Fruit fly (Drosophila melanogaster) whole organism, embryonic: ENCODE data around the gene Sse.

Source experiments
- ATbp ChIP-seq: fragments of 200-800 bp; sonication (Bioruptor generic); optimal IDR thresholded peaks from 2 replicates; lab custom pipeline; 2017; ENCODE audit warnings: missing biosample characterization, mild to moderate bottlenecking, missing genetic modification characterization, missing genetic modification reagents
- Atf6 ChIP-seq: fragments of 200-800 bp; sonication (Bioruptor generic); IDR thresholded peaks from 2 replicates; pipeline ENCODE4 v1.3.6; 2022; ENCODE audit warnings: missing biosample characterization, missing genetic modification characterization
- C15 ChIP-seq: fragments of 200-800 bp; sonication (Bioruptor generic); IDR thresholded peaks from 3 replicates; pipeline ENCODE4 v1.3.6; 2022; ENCODE audit warnings: missing biosample characterization, missing genetic modification characterization
- CG10366 ChIP-seq: fragments of 200-800 bp; sonication (Bioruptor generic); IDR thresholded peaks from 2 replicates; pipeline ENCODE4 v1.3.6; 2022; ENCODE audit warnings: missing biosample characterization, missing genetic modification characterization
- CG13624 ChIP-seq: fragments of 200-800 bp; sonication (Bioruptor generic); optimal IDR thresholded peaks from 2 replicates; lab custom pipeline; 2016; ENCODE audit warnings: missing biosample characterization, missing genetic modification characterization
- CG13894 ChIP-seq: fragments of 200-800 bp; sonication (Bioruptor generic); optimal IDR thresholded peaks from 3 replicates; lab custom pipeline; 2018; ENCODE audit warnings: missing biosample characterization, mild to moderate bottlenecking, missing genetic modification characterization, moderate library complexity
- CG14441 ChIP-seq: fragments of 200-800 bp; sonication (Bioruptor generic); IDR thresholded peaks from 2 replicates; pipeline ENCODE4 v1.3.6; 2022; ENCODE audit warnings: missing biosample characterization, missing genetic modification characterization
- CG15601 ChIP-seq: fragments of 200-800 bp; sonication (Bioruptor generic); optimal IDR thresholded peaks from 3 replicates; lab custom pipeline; 2019; ENCODE audit warnings: missing biosample characterization, mild to moderate bottlenecking, missing genetic modification characterization, moderate library complexity
- CG18262 ChIP-seq: fragments of 200-800 bp; optimal IDR thresholded peaks from 3 replicates; lab custom pipeline; 2019; ENCODE audit warnings: missing biosample characterization, mild to moderate bottlenecking, missing genetic modification characterization, moderate library complexity
- CG31365 ChIP-seq: fragments of 200-800 bp; sonication (Bioruptor generic); optimal IDR thresholded peaks from 2 replicates; lab custom pipeline; 2018; ENCODE audit warnings: missing biosample characterization, mild to moderate bottlenecking, missing genetic modification characterization
- CG31388 ChIP-seq: fragments of 200-800 bp; sonication (Bioruptor generic); optimal IDR thresholded peaks from 2 replicates; lab custom pipeline; 2016; ENCODE audit warnings: missing biosample characterization, missing genetic modification characterization
- CG34224 ChIP-seq: fragments of 200-800 bp; sonication (Bioruptor generic); IDR thresholded peaks from 3 replicates; pipeline ENCODE4 v1.3.6; 2022; ENCODE audit warnings: missing biosample characterization, missing genetic modification characterization; ENCODE audit not compliant: partially characterized antibody
- CG3726 ChIP-seq: fragments of 200-800 bp; sonication (Bioruptor generic); IDR thresholded peaks from 3 replicates; pipeline ENCODE4, ENCODE4 v1.3.6; 2022; ENCODE audit warnings: missing biosample characterization, missing genetic modification characterization
- CG43689 ChIP-seq: fragments of 200-800 bp; sonication (Bioruptor generic); IDR thresholded peaks from 2 replicates; pipeline ENCODE4 v1.3.6; 2022; ENCODE audit warnings: missing biosample characterization, missing genetic modification characterization
- CG7271 ChIP-seq: fragments of 200-800 bp; sonication (Bioruptor generic); optimal IDR thresholded peaks from 2 replicates; lab custom pipeline; 2018; ENCODE audit warnings: missing biosample characterization, mild to moderate bottlenecking, missing genetic modification characterization, moderate library complexity
- CG8359 ChIP-seq: fragments of 200-800 bp; sonication (Bioruptor generic); optimal IDR thresholded peaks from 2 replicates; lab custom pipeline; 2017; ENCODE audit warnings: missing biosample characterization, mild to moderate bottlenecking, missing genetic modification characterization, borderline replicate concordance
- CG9437 ChIP-seq: fragments of 200-800 bp; sonication (Bioruptor generic); optimal IDR thresholded peaks from 2 replicates; lab custom pipeline; 2018; ENCODE audit warnings: missing biosample characterization, mild to moderate bottlenecking, missing genetic modification characterization
- CG9609 ChIP-seq: fragments of 200-800 bp; sonication (Bioruptor generic); optimal IDR thresholded peaks from 3 replicates; lab custom pipeline; 2016; ENCODE audit warnings: missing biosample characterization, missing genetic modification characterization
- CG9817 ChIP-seq: fragments of 200-800 bp; sonication (Bioruptor generic); optimal IDR thresholded peaks from 2 replicates; lab custom pipeline; 2018; ENCODE audit warnings: missing biosample characterization, mild to moderate bottlenecking, missing genetic modification characterization, moderate library complexity
- Deaf1 ChIP-seq: fragments of 200-800 bp; optimal IDR thresholded peaks from 3 replicates; lab custom pipeline; 2019; ENCODE audit warnings: missing biosample characterization, mild to moderate bottlenecking, missing genetic modification characterization, moderate library complexity
- Drgx ChIP-seq: fragments of 200-800 bp; sonication (Bioruptor generic); IDR thresholded peaks from 2 replicates; pipeline ENCODE4 v1.3.6; 2022; ENCODE audit warnings: missing biosample characterization, missing genetic modification characterization
- E2f1 ChIP-seq: fragments of 200-800 bp; sonication (Bioruptor generic); IDR thresholded peaks from 2 replicates; pipeline ENCODE4 v1.3.6; 2022; ENCODE audit warnings: missing biosample characterization, missing genetic modification characterization
- Eip74EF ChIP-seq, 2 experiments: fragments of 200-800 bp in 1 of 2; fragments of >200 bp in 1 of 2; sonication (Bioruptor generic) in 1 of 2; optimal IDR thresholded peaks; 2 replicates each; lab custom pipeline; 2017 to 2019; ENCODE audit warnings: missing biosample characterization in 2 of 2, missing genetic modification characterization in 2 of 2, mild to moderate bottlenecking in 1 of 2, moderate library complexity in 1 of 2
- Gsc ChIP-seq: fragments of 200-800 bp; sonication (Bioruptor generic); IDR thresholded peaks from 2 replicates; pipeline ENCODE4 v1.3.6; 2022; ENCODE audit warnings: missing biosample characterization, missing genetic modification characterization
- HLHmδ ChIP-seq: fragments of 200-800 bp; sonication (Bioruptor generic); optimal IDR thresholded peaks from 2 replicates; lab custom pipeline; 2018; ENCODE audit warnings: missing biosample characterization, mild to moderate bottlenecking, missing genetic modification characterization, moderate library complexity
- Hmx ChIP-seq: fragments of 200-800 bp; sonication (Bioruptor generic); optimal IDR thresholded peaks from 2 replicates; lab custom pipeline; 2016; ENCODE audit warnings: missing biosample characterization, missing genetic modification characterization
- MTF-1 ChIP-seq: fragments of 200-800 bp; sonication (Bioruptor generic); optimal IDR thresholded peaks from 2 replicates; lab custom pipeline; 2018; ENCODE audit warnings: missing biosample characterization, mild to moderate bottlenecking, missing genetic modification characterization, borderline replicate concordance
- Max ChIP-seq: fragments of 200-800 bp; sonication (Bioruptor generic); optimal IDR thresholded peaks from 2 replicates; lab custom pipeline; 2016; ENCODE audit warnings: missing biosample characterization, mild to moderate bottlenecking, missing genetic modification characterization
- NFAT ChIP-seq: fragments of 200-800 bp; sonication (Bioruptor generic); IDR thresholded peaks from 2 replicates; pipeline ENCODE4 v1.3.6; 2022; ENCODE audit warnings: missing biosample characterization, missing genetic modification characterization
- Xrp1 ChIP-seq: fragments of 200-800 bp; sonication (Bioruptor generic); IDR thresholded peaks from 2 replicates; pipeline ENCODE4 v1.3.6; 2022; ENCODE audit warnings: missing biosample characterization, missing genetic modification characterization
- al ChIP-seq: fragments of 200-800 bp; sonication (Bioruptor generic); IDR thresholded peaks from 2 replicates; pipeline ENCODE4 v1.3.6; 2022; ENCODE audit warnings: missing biosample characterization, missing genetic modification characterization
- crol ChIP-seq: fragments of 200-800 bp; sonication (Bioruptor generic); IDR thresholded peaks from 2 replicates; pipeline ENCODE4 v1.3.6; 2022; ENCODE audit warnings: missing biosample characterization, missing genetic modification characterization
- crp ChIP-seq, 2 experiments: fragments of 200-800 bp; sonication (Bioruptor generic); optimal IDR thresholded peaks; 2 replicates in 1 of 2; 3 replicates in 1 of 2; lab custom pipeline; 2017; ENCODE audit warnings: missing biosample characterization in 2 of 2, missing genetic modification characterization in 2 of 2, mild to moderate bottlenecking in 1 of 2, moderate library complexity in 1 of 2
- dan ChIP-seq: fragments of 200-800 bp; sonication (Bioruptor generic); IDR thresholded peaks from 2 replicates; pipeline ENCODE4 v1.3.6; 2022; ENCODE audit warnings: missing biosample characterization, missing genetic modification characterization
- dmrt11E ChIP-seq: fragments of 200-800 bp; sonication (Bioruptor generic); optimal IDR thresholded peaks from 3 replicates; lab custom pipeline; 2018; ENCODE audit warnings: missing biosample characterization, mild to moderate bottlenecking, missing genetic modification characterization, moderate library complexity
- dmrt99B ChIP-seq: fragments of 200-800 bp; sonication (Bioruptor generic); optimal IDR thresholded peaks from 2 replicates; lab custom pipeline; 2018; ENCODE audit warnings: missing biosample characterization, mild to moderate bottlenecking, missing genetic modification characterization, moderate library complexity
- gem ChIP-seq: fragments of 200-800 bp; sonication (Bioruptor generic); optimal IDR thresholded peaks from 2 replicates; lab custom pipeline; 2019; ENCODE audit warnings: missing biosample characterization, mild to moderate bottlenecking, missing genetic modification characterization, moderate library complexity
- grn ChIP-seq: fragments of 200-800 bp; sonication (Bioruptor generic); optimal IDR thresholded peaks from 3 replicates; lab custom pipeline; 2017; ENCODE audit warnings: missing biosample characterization, missing genetic modification characterization
- gro ChIP-seq: fragments of 200-800 bp; sonication (Bioruptor generic); optimal IDR thresholded peaks from 2 replicates; lab custom pipeline; 2016; ENCODE audit warnings: missing biosample characterization, missing genetic modification characterization
- kni ChIP-seq: fragments of 200-800 bp; sonication (Bioruptor generic); optimal IDR thresholded peaks from 3 replicates; lab custom pipeline; 2017; ENCODE audit warnings: mild to moderate bottlenecking, missing biosample characterization, missing genetic modification reagents, missing genetic modification characterization
- p53 ChIP-seq: fragments of 200-800 bp; sonication (Bioruptor generic); optimal IDR thresholded peaks from 2 replicates; lab custom pipeline; 2016; ENCODE audit warnings: missing biosample characterization, missing genetic modification characterization
- pzg ChIP-seq: fragments of 200-800 bp; sonication (Bioruptor generic); optimal IDR thresholded peaks from 3 replicates; lab custom pipeline; 2018; ENCODE audit warnings: missing biosample characterization, mild to moderate bottlenecking, missing genetic modification characterization, moderate library complexity
- sim ChIP-seq: fragments of 200-800 bp; sonication (Bioruptor generic); IDR thresholded peaks from 2 replicates; pipeline ENCODE4 v1.3.6; 2022; ENCODE audit warnings: missing biosample characterization, missing genetic modification characterization
- vvl ChIP-seq: fragments of 200-800 bp; sonication (Bioruptor generic); IDR thresholded peaks from 2 replicates; pipeline ENCODE4 v1.3.6; 2022; ENCODE audit warnings: missing biosample characterization, missing genetic modification characterization
- z ChIP-seq: fragments of 200-800 bp; sonication (Bioruptor generic); IDR thresholded peaks from 3 replicates; pipeline ENCODE4 v1.3.6; 2022; ENCODE audit warnings: missing biosample characterization, missing genetic modification characterization
- zen2 ChIP-seq: fragments of 200-800 bp; sonication (Bioruptor generic); IDR thresholded peaks from 3 replicates; pipeline ENCODE4 v1.3.6; 2022; ENCODE audit warnings: missing biosample characterization, missing genetic modification characterization; ENCODE audit not compliant: partially characterized antibody

The Sse gene

dm6 chr3L:5635237-5636025, 26.6 kb downstream of the Sse start:
- TF ChIP-seq Drgx (GFP tag; lab: Robert Waterston, UW) (peak; percentile 26; the same call in 1 of the 2 replicates), CG34224 (GFP tag; lab: Robert Waterston, UW) (no peak), CG7271 (tag; lab: Kevin White, UChicago) (no peak), NFAT (GFP tag; lab: Robert Waterston, UW) (no peak), CG31388 (GFP tag; lab: Kevin White, UChicago) (no peak), Deaf1 (tag; lab: Kevin White, UChicago) (peak; percentile 5), MTF-1 (GFP tag; lab: Kevin White, UChicago) (no peak), crp (GFP tag; optimal IDR thresholded peaks at IDR 0.05; lab: Kevin White, UChicago) (no peak), pzg (GFP tag; lab: Kevin White, UChicago) (no peak), al (GFP tag; lab: Robert Waterston, UW) (no peak)

dm6 chr3L:5634188-5634894, 27.7 kb downstream of the Sse start:
- no peak for TF ChIP-seq gro (GFP tag; lab: Kevin White, UChicago)
- 0 out of 3 replicates have a peak, but pooled peaks have one; percentile 39 for TF ChIP-seq zen2 (GFP tag; lab: Robert Waterston, UW)
- peak; percentile 7 for TF ChIP-seq CG15601
- no peak for TF ChIP-seq ATbp (GFP tag; lab: Kevin White, UChicago)
- peak; percentile 18 for TF ChIP-seq Max (GFP tag; lab: Kevin White, UChicago)
- peak in 1 of 2 experiments; percentile 13 for TF ChIP-seq Eip74EF (GFP tag; optimal IDR thresholded peaks at IDR 0.05; lab: Kevin White, UChicago)
- no peak for TF ChIP-seq CG14441 (GFP tag; lab: Robert Waterston, UW)
- TF ChIP-seq p53: no peak
- peak; percentile 39 for TF ChIP-seq HLHmδ (GFP tag; lab: Kevin White, UChicago)
- TF ChIP-seq kni: peak; percentile 73
- TF ChIP-seq Atf6 (GFP tag; lab: Robert Waterston, UW): no peak
- peak; percentile 40; the same call in 1 of the 3 replicates for TF ChIP-seq z (GFP tag; lab: Robert Waterston, UW)
- no peak for TF ChIP-seq CG9437 (GFP tag; lab: Kevin White, UChicago)
- no peak for TF ChIP-seq Hmx (GFP tag; lab: Kevin White, UChicago)
- TF ChIP-seq sim (GFP tag; lab: Robert Waterston, UW): no peak
- no peak for TF ChIP-seq CG43689 (GFP tag; lab: Robert Waterston, UW)
- no peak for TF ChIP-seq CG9609
- 0 out of 2 replicates have a peak, but pooled peaks have one; percentile 31 for TF ChIP-seq crol (GFP tag; lab: Robert Waterston, UW)
- no peak for TF ChIP-seq dmrt99B (tag; lab: Kevin White, UChicago)
- peak; percentile 10 for TF ChIP-seq grn (GFP tag; lab: Kevin White, UChicago)
- TF ChIP-seq dmrt11E (tag; lab: Kevin White, UChicago): peak; percentile 22
- TF ChIP-seq vvl (GFP tag; lab: Robert Waterston, UW): peak; percentile 17; the same call in 1 of the 2 replicates
- peak; percentile 8; the same call in 1 of the 2 replicates for TF ChIP-seq E2f1
- no peak for TF ChIP-seq CG31365 (tag; lab: Kevin White, UChicago)
- no peak for TF ChIP-seq Gsc (GFP tag; lab: Robert Waterston, UW)
- TF ChIP-seq dan (GFP tag; lab: Robert Waterston, UW): no peak
- TF ChIP-seq CG18262 (tag; lab: Kevin White, UChicago): peak; percentile 19
- peak; percentile 12 for TF ChIP-seq gem (tag; lab: Kevin White, UChicago)
- no peak for TF ChIP-seq CG8359
- TF ChIP-seq CG13894 (tag; lab: Kevin White, UChicago): no peak
- no peak for TF ChIP-seq CG13624 (GFP tag; lab: Kevin White, UChicago)
- TF ChIP-seq C15: no peak
- TF ChIP-seq CG10366 (GFP tag; lab: Robert Waterston, UW): no peak
- no peak for TF ChIP-seq Xrp1
- TF ChIP-seq CG9817 (tag; lab: Kevin White, UChicago): no peak
- TF ChIP-seq CG3726 (GFP tag; lab: Robert Waterston, UW): no peak
